Worm (Caenorhabditis elegans) whole organism, early embryonic: ENCODE data around the gene glb-1.

ENCODE experiments used
- B0310.2 ChIP-seq: sonication (generic microtip); optimal IDR thresholded peaks from 2 replicates; lab custom pipeline; 2016; ENCODE audit warnings: mild to moderate bottlenecking, missing genetic modification characterization, missing compliant biosample characterization
- F13C5.2 ChIP-seq: sonication (generic microtip); optimal IDR thresholded peaks from 2 replicates; lab custom pipeline; 2017; ENCODE audit warnings: mild to moderate bottlenecking, missing genetic modification characterization, inconsistent platforms, missing compliant biosample characterization
- aly-1 ChIP-seq: sonication (generic microtip); optimal IDR thresholded peaks from 2 replicates; lab custom pipeline; 2016; ENCODE audit warnings: missing genetic modification characterization, missing compliant biosample characterization
- ama-1 ChIP-seq: fragments of 150-350 bp; optimal IDR thresholded peaks from 2 replicates; lab custom pipeline; 2014
- ceh-13 ChIP-seq: fragments of 200-800 bp; sonication (Bioruptor generic); optimal IDR thresholded peaks from 2 replicates; lab custom pipeline; 2018; ENCODE audit warnings: mild to moderate bottlenecking, missing genetic modification characterization, missing compliant biosample characterization
- ceh-36 ChIP-seq: sonication (generic microtip); optimal IDR thresholded peaks from 2 replicates; lab custom pipeline; 2016; ENCODE audit warnings: missing genetic modification characterization, inconsistent platforms, missing compliant biosample characterization
- ets-7 ChIP-seq: sonication (generic microtip); optimal IDR thresholded peaks from 2 replicates; lab custom pipeline; 2016; ENCODE audit warnings: missing genotype, missing genetic modification characterization, missing compliant biosample characterization
- flt-1 ChIP-seq: fragments of 200-800 bp; sonication (Bioruptor generic); IDR thresholded peaks from 2 replicates; pipeline ENCODE4 v1.3.6; 2022; ENCODE audit warnings: missing genetic modification characterization, missing compliant biosample characterization
- hmbx-1 ChIP-seq: sonication (generic microtip); optimal IDR thresholded peaks from 2 replicates; lab custom pipeline; 2016; ENCODE audit warnings: mild to moderate bottlenecking, missing genetic modification characterization, missing compliant biosample characterization
- hmg-4 ChIP-seq: fragments of 200-800 bp; sonication (Bioruptor generic); optimal IDR thresholded peaks from 2 replicates; lab custom pipeline; 2018; ENCODE audit warnings: mild to moderate bottlenecking, missing genetic modification characterization, missing compliant biosample characterization
- hnd-1 ChIP-seq: sonication (generic microtip); optimal IDR thresholded peaks from 2 replicates; lab custom pipeline; 2016; ENCODE audit warnings: missing genetic modification characterization, missing compliant biosample characterization
- pes-1 ChIP-seq: fragments of 200-800 bp; sonication (Bioruptor generic); IDR thresholded peaks from 2 replicates; pipeline ENCODE4 v1.3.6; 2022; ENCODE audit warnings: missing genetic modification reagents, missing genetic modification characterization, missing compliant biosample characterization
- scrt-1 ChIP-seq: fragments of 200-800 bp; sonication (Bioruptor generic); IDR thresholded peaks from 2 replicates; pipeline ENCODE4 v1.3.6; 2022; ENCODE audit warnings: missing genetic modification characterization, missing compliant biosample characterization
- sea-1 ChIP-seq: fragments of 200-800 bp; sonication (Bioruptor generic); conservative IDR thresholded peaks from 2 replicates; pipeline ENCODE4 v1.3.6; 2022; ENCODE audit warnings: missing genetic modification characterization, missing compliant biosample characterization
- tbx-11 ChIP-seq: fragments of 200-800 bp; sonication (Bioruptor generic); IDR thresholded peaks from 2 replicates; pipeline ENCODE4 v1.3.6; 2022; ENCODE audit warnings: missing genetic modification characterization, missing compliant biosample characterization
- tbx-37 ChIP-seq: fragments of 200-800 bp; sonication (Bioruptor generic); conservative IDR thresholded peaks from 2 replicates; pipeline ENCODE4 v1.3.6; 2022; ENCODE audit warnings: missing genetic modification reagents, missing genetic modification characterization, missing compliant biosample characterization
- tra-4 ChIP-seq: sonication (generic microtip); optimal IDR thresholded peaks from 2 replicates; lab custom pipeline; 2017; ENCODE audit warnings: missing genetic modification characterization, missing compliant biosample characterization

The glb-1 gene

ce11 chrIII:8956146-8956646 lies 33.1 kb upstream of the glb-1 start, which contains the start of the genes ZK643.5 and ZK643.2:
TSS of gene ZK643.5 (minus strand) at chrIII:8956196.
TSS of gene ZK643.2 (plus strand) at chrIII:8956540.
- TF ChIP-seq ceh-13 (GFP tag; lab: Kevin White, UChicago) (no peak), tbx-11 (GFP tag; lab: Robert Waterston, UW) (no peak), flt-1 (GFP tag; lab: Robert Waterston, UW) (no peak), B0310.2 (tag; lab: Kevin White, UChicago) (no peak)

ce11 chrIII:8955536-8955935 lies 32.4 kb upstream of the glb-1 start:
- TF ChIP-seq scrt-1 (GFP tag; lab: Robert Waterston, UW): no peak
- TF ChIP-seq pes-1 (GFP tag; lab: Robert Waterston, UW): no peak
- TF ChIP-seq tra-4 (tag; lab: Kevin White, UChicago): no peak
- TF ChIP-seq hmbx-1: no peak
- TF ChIP-seq flt-1 (GFP tag; lab: Robert Waterston, UW): no peak
- no peak for TF ChIP-seq hmg-4 (GFP tag; lab: Kevin White, UChicago)
- no peak for TF ChIP-seq hnd-1 (tag; lab: Kevin White, UChicago)
- TF ChIP-seq ets-7 (tag; lab: Kevin White, UChicago): no peak
- no peak for TF ChIP-seq aly-1 (tag; lab: Kevin White, UChicago)
- no peak for TF ChIP-seq ama-1
- TF ChIP-seq ceh-36 (tag; lab: Kevin White, UChicago): no peak
- TF ChIP-seq B0310.2 (tag; lab: Kevin White, UChicago): no peak
- TF ChIP-seq sea-1 (GFP tag; lab: Robert Waterston, UW): no peak
- TF ChIP-seq tbx-11 (GFP tag; lab: Robert Waterston, UW): no peak

DNA sequence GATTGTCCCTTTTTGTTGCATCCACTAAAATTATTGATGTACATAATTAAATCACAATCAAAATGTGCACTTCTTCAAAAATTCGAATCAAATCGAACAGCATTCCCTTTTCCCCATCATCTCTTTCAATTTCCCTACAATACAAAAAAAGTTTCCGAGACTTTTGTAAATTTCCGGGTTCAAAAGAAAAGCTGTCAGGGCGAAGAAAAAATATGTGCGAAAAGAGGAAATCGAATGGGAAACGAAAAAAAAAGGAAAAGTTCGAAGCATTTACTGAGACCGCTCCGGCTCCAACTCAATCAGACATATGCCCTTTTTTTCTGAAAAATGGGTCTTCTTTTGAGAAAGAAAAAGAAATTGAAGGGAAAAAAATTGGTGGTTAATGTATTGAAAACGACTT lies 26.1 kb upstream of the glb-1 start:
- TF ChIP-seq B0310.2 (tag; lab: Kevin White, UChicago) (no peak), sea-1 (GFP tag; lab: Robert Waterston, UW) (no peak), tbx-11 (GFP tag; lab: Robert Waterston, UW) (no peak), hmg-4 (GFP tag; lab: Kevin White, UChicago) (no peak), tra-4 (tag; lab: Kevin White, UChicago) (no peak), ama-1 (no peak), F13C5.2 (tag; lab: Kevin White, UChicago) (no peak), pes-1 (GFP tag; lab: Robert Waterston, UW) (no peak), hnd-1 (tag; lab: Kevin White, UChicago) (no peak)

DNA sequence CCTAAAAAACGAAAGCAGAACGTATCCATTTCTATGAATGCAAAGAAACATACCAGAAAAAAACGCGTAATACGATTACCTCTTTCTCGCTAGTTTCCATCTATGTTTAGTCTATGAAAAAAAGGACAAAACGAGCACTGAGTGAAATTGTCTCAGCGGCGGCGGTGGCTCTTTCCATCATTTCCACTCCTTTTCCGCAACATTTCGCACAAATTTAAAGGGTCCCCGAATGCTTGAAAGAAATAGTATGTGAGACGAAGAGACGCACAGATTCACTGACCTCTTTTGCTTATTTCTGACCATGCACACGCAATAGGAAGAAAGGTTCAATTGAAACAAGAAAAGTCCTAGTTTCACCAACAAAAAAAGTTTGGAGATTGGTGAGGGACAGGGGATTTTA lies 23.2 kb upstream of the glb-1 start:
- TF ChIP-seq sea-1 (GFP tag; lab: Robert Waterston, UW): no peak
- TF ChIP-seq aly-1 (tag; lab: Kevin White, UChicago): no peak
- TF ChIP-seq tra-4 (tag; lab: Kevin White, UChicago): no peak
- TF ChIP-seq ama-1: no peak
- TF ChIP-seq ceh-36 (tag; lab: Kevin White, UChicago): no peak
- no peak for TF ChIP-seq B0310.2 (tag; lab: Kevin White, UChicago)
- TF ChIP-seq pes-1 (GFP tag; lab: Robert Waterston, UW): no peak
- no peak for TF ChIP-seq F13C5.2 (tag; lab: Kevin White, UChicago)
- TF ChIP-seq tbx-37 (GFP tag; lab: Robert Waterston, UW): no peak
- TF ChIP-seq flt-1 (GFP tag; lab: Robert Waterston, UW): no peak
- TF ChIP-seq hmbx-1: no peak
- no peak for TF ChIP-seq hnd-1 (tag; lab: Kevin White, UChicago)
- TF ChIP-seq scrt-1 (GFP tag; lab: Robert Waterston, UW): no peak
- TF ChIP-seq tbx-11 (GFP tag; lab: Robert Waterston, UW): no peak
- no peak for TF ChIP-seq ets-7 (tag; lab: Kevin White, UChicago)

DNA sequence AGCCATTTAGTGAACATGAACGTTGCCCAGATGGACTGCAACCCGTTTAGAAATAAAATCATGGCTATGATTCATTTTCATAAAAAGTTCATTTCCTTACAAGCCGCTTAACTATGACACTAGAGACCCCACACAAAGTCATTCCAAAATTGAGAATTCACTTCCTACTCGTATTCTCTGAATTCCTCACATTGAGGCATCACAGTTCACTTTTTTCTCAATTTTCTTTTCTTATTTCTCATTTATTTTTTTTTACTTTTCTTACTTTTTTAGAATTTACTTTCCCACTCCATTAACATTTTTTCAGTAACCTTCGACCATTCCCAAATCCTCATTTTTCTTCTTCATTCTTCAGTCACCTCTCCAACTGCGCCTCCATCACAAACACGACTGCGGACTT lies 21.3 kb upstream of the glb-1 start, which contains the start of gene dhrr-1:
Gene dhrr-1, plus strand, starts transcription at position 301 of the 400 bp plus-strand sequence.
- TF ChIP-seq B0310.2 (tag; lab: Kevin White, UChicago) (no peak), flt-1 (GFP tag; lab: Robert Waterston, UW) (no peak), sea-1 (GFP tag; lab: Robert Waterston, UW) (no peak), ets-7 (tag; lab: Kevin White, UChicago) (no peak), tbx-11 (GFP tag; lab: Robert Waterston, UW) (no peak), tbx-37 (GFP tag; lab: Robert Waterston, UW) (no peak), F13C5.2 (tag; lab: Kevin White, UChicago) (no peak), hnd-1 (tag; lab: Kevin White, UChicago) (no peak), hmbx-1 (no peak), ceh-36 (tag; lab: Kevin White, UChicago) (no peak), ceh-13 (GFP tag; lab: Kevin White, UChicago) (no peak), aly-1 (tag; lab: Kevin White, UChicago) (no peak), scrt-1 (GFP tag; lab: Robert Waterston, UW) (no peak), tra-4 (tag; lab: Kevin White, UChicago) (no peak), pes-1 (GFP tag; lab: Robert Waterston, UW) (no peak), ama-1 (no peak)

DNA sequence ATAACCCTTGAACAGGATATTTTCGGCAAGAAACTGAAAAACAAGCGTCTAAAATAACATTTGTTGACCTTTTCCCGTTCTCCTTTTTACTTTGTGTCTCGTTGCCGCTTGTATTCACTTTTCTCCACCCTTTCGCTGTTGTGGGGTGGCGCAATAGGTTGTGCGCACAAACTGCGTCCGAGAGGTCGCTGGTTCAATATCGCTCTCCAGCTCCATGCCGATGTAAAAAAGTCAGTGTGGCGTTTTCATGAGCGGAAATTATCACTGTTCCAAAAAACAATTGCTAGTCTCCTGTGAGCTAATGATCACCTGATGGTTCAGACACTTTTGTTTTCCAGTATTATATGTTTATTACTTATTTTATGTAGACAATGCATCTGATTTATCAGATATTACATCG lies 14.5 kb upstream of the glb-1 start:
- peak; percentile 93 for TF ChIP-seq pes-1 (GFP tag; lab: Robert Waterston, UW)
- peak; percentile 93 for TF ChIP-seq scrt-1 (GFP tag; lab: Robert Waterston, UW)
- peak; percentile 84 for TF ChIP-seq B0310.2 (tag; lab: Kevin White, UChicago)
- TF ChIP-seq F13C5.2 (tag; lab: Kevin White, UChicago): peak; percentile 96
- peak; percentile 73 for TF ChIP-seq hmbx-1
- peak; percentile 92 for TF ChIP-seq tbx-11 (GFP tag; lab: Robert Waterston, UW)
- TF ChIP-seq hnd-1 (tag; lab: Kevin White, UChicago): peak; percentile 83
- TF ChIP-seq tra-4 (tag; lab: Kevin White, UChicago): peak; percentile 81
- TF ChIP-seq aly-1 (tag; lab: Kevin White, UChicago): peak; percentile 87
- no peak for TF ChIP-seq ama-1
- TF ChIP-seq hmg-4 (GFP tag; lab: Kevin White, UChicago): no peak
- peak; percentile 90 for TF ChIP-seq ets-7 (tag; lab: Kevin White, UChicago)
- TF ChIP-seq tbx-37 (GFP tag; lab: Robert Waterston, UW): peak; percentile 91
- TF ChIP-seq ceh-36 (tag; lab: Kevin White, UChicago): peak; percentile 90
- TF ChIP-seq ceh-13 (GFP tag; lab: Kevin White, UChicago): peak; percentile 94
- TF ChIP-seq sea-1 (GFP tag; lab: Robert Waterston, UW): peak; percentile 88
- peak; percentile 88 for TF ChIP-seq flt-1 (GFP tag; lab: Robert Waterston, UW)
